Fruit fly (Drosophila melanogaster): ENCODE measurements around the gene lush.
A peak's percentile ranks its signal among the peaks of the same experiment; 100 is the strongest.

The lush gene

dm6 chr3L:19635478-19635996 lies 29.6 kb upstream of the lush start, which contains the start of gene wnd (continued):
- TF ChIP-seq CG6765 (GFP tag; optimal IDR thresholded peaks at IDR 0.05) (peak; percentile 37), CG11695 (GFP tag; IDR thresholded peaks at IDR 0.05) (0 out of 3 replicates have a peak, but pooled peaks have one; percentile 48), cg (GFP tag; optimal IDR thresholded peaks at IDR 0.05) (peak; percentile 60), Blimp-1 (GFP tag; optimal IDR thresholded peaks at IDR 0.05) (no peak), vvl (GFP tag; IDR thresholded peaks at IDR 0.05) (peak; percentile 47; the same call in 1 of the 2 replicates), maf-S (GFP tag; optimal IDR thresholded peaks at IDR 0.05) (no peak), Hmr (GFP tag; optimal IDR thresholded peaks at IDR 0.05) (no peak), unc-4 (GFP tag; IDR thresholded peaks at IDR 0.05; ENCODE audit: partially characterized antibody) (peak; percentile 41), sob (GFP tag; IDR thresholded peaks at IDR 0.05) (no peak), onecut (GFP tag; IDR thresholded peaks at IDR 0.05) (peak; percentile 83; the same call in 1 of the 2 replicates), CG32532 (GFP tag; IDR thresholded peaks at IDR 0.05) (peak; percentile 44; the same call in 1 of the 2 replicates), HLHmδ (GFP tag; optimal IDR thresholded peaks at IDR 0.05) (peak; percentile 30), so (GFP tag; IDR thresholded peaks at IDR 0.05) (peak; percentile 38; the same call in 1 of the 3 replicates), nerfin-2 (GFP tag; IDR thresholded peaks at IDR 0.05; ENCODE audit: partially characterized antibody) (no peak), kni (GFP tag; optimal IDR thresholded peaks at IDR 0.05) (peak; percentile 84), hkb (optimal IDR thresholded peaks at IDR 0.05) (no peak), hkb (GFP tag; IDR thresholded peaks at IDR 0.05) (peak; percentile 47; the same call in 1 of the 2 replicates), Nf-YB (GFP tag; optimal IDR thresholded peaks at IDR 0.05) (peak; percentile 71), Nf-YC (tag; optimal IDR thresholded peaks at IDR 0.05) (peak; percentile 74), CG6254 (GFP tag; optimal IDR thresholded peaks at IDR 0.05) (peak; percentile 29), CG8924 (tag; optimal IDR thresholded peaks at IDR 0.05) (peak; percentile 25), p53 (GFP tag; optimal IDR thresholded peaks at IDR 0.05) (peak; percentile 100), sc (optimal IDR thresholded peaks at IDR 0.05) (no peak), sc (GFP tag; optimal IDR thresholded peaks at IDR 0.05) (no peak), oc (tag; optimal IDR thresholded peaks at IDR 0.05) (peak; percentile 76), Pdp1 (GFP tag; optimal IDR thresholded peaks at IDR 0.05) (no peak), B-H2 (GFP tag; optimal IDR thresholded peaks at IDR 0.05) (peak; percentile 26), CG16779 (GFP tag; IDR thresholded peaks at IDR 0.05) (peak; percentile 17; the same call in 1 of the 2 replicates), run (tag; optimal IDR thresholded peaks at IDR 0.05) (peak; percentile 7), yki (optimal IDR thresholded peaks at IDR 0.05) (peak; percentile 62), CG2712 (tag; optimal IDR thresholded peaks at IDR 0.05) (peak; percentile 1), CG11456 (GFP tag; IDR thresholded peaks at IDR 0.05) (no peak), bbx (GFP tag; IDR thresholded peaks at IDR 0.05; ENCODE audit: partially characterized antibody) (peak; percentile 54; the same call in 1 of the 2 replicates), pan (optimal IDR thresholded peaks at IDR 0.05) (no peak), pan (GFP tag; optimal IDR thresholded peaks at IDR 0.05 in 1 of 2, IDR thresholded peaks at IDR 0.05 in 1 of 2) (peak in 1 of 2 experiments; percentile 6), sug (tag; optimal IDR thresholded peaks at IDR 0.05) (no peak), Dll (GFP tag; IDR thresholded peaks at IDR 0.05; ENCODE audit: partially characterized antibody) (0 out of 4 replicates have a peak, but pooled peaks have one; percentile 36), mirr (GFP tag; optimal IDR thresholded peaks at IDR 0.05) (peak; percentile 14), gce (GFP tag; IDR thresholded peaks at IDR 0.05) (0 out of 3 replicates have a peak, but pooled peaks have one; percentile 19), CG10543 (GFP tag; optimal IDR thresholded peaks at IDR 0.05) (peak; percentile 0), gcm2 (GFP tag; optimal IDR thresholded peaks at IDR 0.05) (no peak), CG17385 (GFP tag; optimal IDR thresholded peaks at IDR 0.05) (peak; percentile 63), Mes4 (GFP tag; optimal IDR thresholded peaks at IDR 0.05) (no peak), cwo (GFP tag; optimal IDR thresholded peaks at IDR 0.05) (no peak), CG18764 (GFP tag; optimal IDR thresholded peaks at IDR 0.05) (no peak), Deaf1 (tag; optimal IDR thresholded peaks at IDR 0.05) (peak; percentile 21), pros (GFP tag; optimal IDR thresholded peaks at IDR 0.05) (peak; percentile 53), sqz (GFP tag; optimal IDR thresholded peaks at IDR 0.05) (peak; percentile 14)
